Fruit fly (Drosophila melanogaster) whole organism, prepupa: Measurements from ENCODE around the gene CG13896.

Source experiments
- Blimp-1 ChIP-seq: fragments of 200-800 bp; sonication (Bioruptor generic); optimal IDR thresholded peaks from 3 replicates; lab custom pipeline; 2017; ENCODE audit warnings: missing biosample characterization, missing genetic modification characterization, mild to moderate bottlenecking, moderate library complexity, missing genetic modification reagents
- CG10669 ChIP-seq: fragments of 200-800 bp; sonication (Bioruptor generic); optimal IDR thresholded peaks from 3 replicates; lab custom pipeline; 2018; ENCODE audit warnings: missing biosample characterization, mild to moderate bottlenecking, missing genetic modification characterization, moderate library complexity
- CG11902 ChIP-seq: fragments of 200-800 bp; sonication (Bioruptor generic); optimal IDR thresholded peaks from 3 replicates; lab custom pipeline; 2016; ENCODE audit warnings: missing biosample characterization, missing genetic modification characterization
- CG15336 ChIP-seq: fragments of 200-800 bp; sonication (Bioruptor generic); IDR thresholded peaks from 2 replicates; pipeline ENCODE4 v1.3.6; 2022; ENCODE audit warnings: missing biosample characterization, missing genetic modification characterization
- CG1621 ChIP-seq: fragments of 200-800 bp; sonication (Bioruptor generic); optimal IDR thresholded peaks from 3 replicates; lab custom pipeline; 2018; ENCODE audit warnings: missing biosample characterization, mild to moderate bottlenecking, missing genetic modification characterization
- CG16779 ChIP-seq: fragments of 200-800 bp; sonication (Bioruptor generic); optimal IDR thresholded peaks from 3 replicates; lab custom pipeline; 2017; ENCODE audit warnings: missing biosample characterization, mild to moderate bottlenecking, missing genetic modification characterization
- CG3032 ChIP-seq: fragments of 200-800 bp; optimal IDR thresholded peaks from 2 replicates; lab custom pipeline; 2019; ENCODE audit warnings: missing biosample characterization, mild to moderate bottlenecking, missing genetic modification characterization, moderate library complexity
- CG32006 ChIP-seq: fragments of 200-800 bp; sonication (Bioruptor generic); optimal IDR thresholded peaks from 3 replicates; lab custom pipeline; 2017; ENCODE audit warnings: missing biosample characterization, mild to moderate bottlenecking, missing genetic modification characterization
- CG34406 ChIP-seq: fragments of 200-800 bp; sonication (Bioruptor generic); optimal IDR thresholded peaks from 3 replicates; lab custom pipeline; 2016; ENCODE audit warnings: missing biosample characterization, missing genetic modification characterization
- CG3919 ChIP-seq: fragments of 200-800 bp; sonication (Bioruptor generic); optimal IDR thresholded peaks from 3 replicates; lab custom pipeline; 2016; ENCODE audit warnings: missing biosample characterization, missing genetic modification characterization
- CG6163 ChIP-seq: fragments of 200-800 bp; sonication (Bioruptor generic); IDR thresholded peaks from 3 replicates; pipeline ENCODE4 v1.3.6; 2022; ENCODE audit warnings: missing biosample characterization, missing genetic modification characterization
- CG6276 ChIP-seq: fragments of 200-800 bp; sonication (Bioruptor generic); optimal IDR thresholded peaks from 2 replicates; lab custom pipeline; 2017; ENCODE audit warnings: missing biosample characterization, mild to moderate bottlenecking, missing genetic modification characterization
- CG6792 ChIP-seq: fragments of 200-800 bp; sonication (Bioruptor generic); optimal IDR thresholded peaks from 3 replicates; lab custom pipeline; 2016; ENCODE audit warnings: missing biosample characterization, missing genetic modification characterization
- CG6808 ChIP-seq: fragments of 200-800 bp; sonication (Bioruptor generic); optimal IDR thresholded peaks from 3 replicates; lab custom pipeline; 2017; ENCODE audit warnings: missing biosample characterization, missing genetic modification characterization, mild to moderate bottlenecking, moderate library complexity, missing genetic modification reagents
- CG7368 ChIP-seq: fragments of 200-800 bp; sonication (Bioruptor generic); optimal IDR thresholded peaks from 3 replicates; lab custom pipeline; 2016; ENCODE audit warnings: missing biosample characterization, missing genetic modification characterization
- Eip75B ChIP-seq: fragments of 200-800 bp; sonication (Bioruptor generic); optimal IDR thresholded peaks from 3 replicates; lab custom pipeline; 2016; ENCODE audit warnings: missing biosample characterization, missing genetic modification characterization
- Eip78C ChIP-seq: fragments of 200-800 bp; sonication (Bioruptor generic); peaks from one replicate; lab custom pipeline; 2016; ENCODE audit warnings: missing biosample characterization, missing genetic modification characterization
- Eip93F ChIP-seq: fragments of 200-800 bp; sonication (Bioruptor generic); optimal IDR thresholded peaks from 2 replicates; lab custom pipeline; 2016; ENCODE audit warnings: missing biosample characterization, mild to moderate bottlenecking, missing genetic modification characterization
- Ets21C ChIP-seq: fragments of 200-800 bp; sonication (Bioruptor generic); optimal IDR thresholded peaks from 3 replicates; lab custom pipeline; 2016; ENCODE audit warnings: missing biosample characterization, missing genetic modification characterization
- Gug ChIP-seq: fragments of 200-800 bp; sonication (Bioruptor generic); IDR thresholded peaks from 2 replicates; pipeline ENCODE4 v1.3.6; 2022; ENCODE audit warnings: missing biosample characterization, missing genetic modification characterization
- Hr38 ChIP-seq: sonication (Bioruptor generic); optimal IDR thresholded peaks from 2 replicates; lab custom pipeline; 2016; ENCODE audit warnings: missing biosample characterization, missing genetic modification characterization
- Hr39 ChIP-seq: fragments of 200-800 bp; sonication (Bioruptor generic); optimal IDR thresholded peaks from 2 replicates; lab custom pipeline; 2016; ENCODE audit warnings: missing biosample characterization, missing genetic modification characterization
- Hr4 ChIP-seq: fragments of 200-800 bp; sonication (Bioruptor generic); optimal IDR thresholded peaks from 3 replicates; lab custom pipeline; 2016; ENCODE audit warnings: missing biosample characterization, missing genetic modification characterization
- Lpt ChIP-seq: fragments of 200-800 bp; sonication (Bioruptor generic); optimal IDR thresholded peaks from 3 replicates; lab custom pipeline; 2016; ENCODE audit warnings: missing biosample characterization, missing genetic modification characterization
- Met ChIP-seq: fragments of 200-800 bp; sonication (Bioruptor generic); optimal IDR thresholded peaks from 3 replicates; lab custom pipeline; 2016; ENCODE audit warnings: missing biosample characterization, missing genetic modification characterization
- Sox102F ChIP-seq: fragments of 200-800 bp; sonication (Bioruptor generic); optimal IDR thresholded peaks from 2 replicates; lab custom pipeline; 2016; ENCODE audit warnings: missing biosample characterization, mild to moderate bottlenecking, missing genetic modification characterization
- Sox15 ChIP-seq: fragments of 200-800 bp; sonication (Bioruptor generic); optimal IDR thresholded peaks from 3 replicates; lab custom pipeline; 2016; ENCODE audit warnings: missing biosample characterization, missing genetic modification characterization
- cyc ChIP-seq: fragments of 200-800 bp; sonication (Bioruptor generic); optimal IDR thresholded peaks from 3 replicates; lab custom pipeline; 2016; ENCODE audit warnings: missing biosample characterization, missing genetic modification characterization
- dac ChIP-seq: fragments of 200-800 bp; sonication (Bioruptor generic); optimal IDR thresholded peaks from 2 replicates; lab custom pipeline; 2017; ENCODE audit warnings: missing biosample characterization, mild to moderate bottlenecking, missing genetic modification characterization
- dsx ChIP-seq: fragments of 200-800 bp; optimal IDR thresholded peaks from 3 replicates; lab custom pipeline; 2019; ENCODE audit warnings: missing biosample characterization, mild to moderate bottlenecking, missing genetic modification characterization, moderate library complexity; ENCODE audit not compliant: poor library complexity, severe bottlenecking
- eg ChIP-seq: fragments of 200-800 bp; sonication (Bioruptor generic); IDR thresholded peaks from 3 replicates; pipeline ENCODE4 v1.3.6; 2022; ENCODE audit warnings: missing biosample characterization, missing genetic modification characterization
- esn ChIP-seq: fragments of 200-800 bp; sonication (Bioruptor generic); optimal IDR thresholded peaks from 2 replicates; lab custom pipeline; 2016; ENCODE audit warnings: missing biosample characterization, mild to moderate bottlenecking, missing genetic modification characterization, moderate library complexity
- fd85E ChIP-seq: fragments of 200-800 bp; sonication (Bioruptor generic); optimal IDR thresholded peaks from 3 replicates; lab custom pipeline; 2016; ENCODE audit warnings: missing biosample characterization, missing genetic modification characterization
- lz ChIP-seq: fragments of 200-800 bp; sonication (Bioruptor generic); optimal IDR thresholded peaks from 3 replicates; lab custom pipeline; 2016; ENCODE audit warnings: missing biosample characterization, missing genetic modification characterization
- net ChIP-seq: fragments of 200-800 bp; sonication (Bioruptor generic); optimal IDR thresholded peaks from 3 replicates; lab custom pipeline; 2016; ENCODE audit warnings: missing biosample characterization, missing genetic modification characterization
- svp ChIP-seq: fragments of 200-800 bp; sonication (Bioruptor generic); peaks from one replicate; lab custom pipeline; 2016; ENCODE audit warnings: missing biosample characterization, missing genetic modification characterization
- vri ChIP-seq: fragments of 200-800 bp; sonication (Bioruptor generic); optimal IDR thresholded peaks from 3 replicates; lab custom pipeline; 2016; ENCODE audit warnings: missing biosample characterization, mild to moderate bottlenecking, missing genetic modification characterization

CG13896 gene

DNA sequence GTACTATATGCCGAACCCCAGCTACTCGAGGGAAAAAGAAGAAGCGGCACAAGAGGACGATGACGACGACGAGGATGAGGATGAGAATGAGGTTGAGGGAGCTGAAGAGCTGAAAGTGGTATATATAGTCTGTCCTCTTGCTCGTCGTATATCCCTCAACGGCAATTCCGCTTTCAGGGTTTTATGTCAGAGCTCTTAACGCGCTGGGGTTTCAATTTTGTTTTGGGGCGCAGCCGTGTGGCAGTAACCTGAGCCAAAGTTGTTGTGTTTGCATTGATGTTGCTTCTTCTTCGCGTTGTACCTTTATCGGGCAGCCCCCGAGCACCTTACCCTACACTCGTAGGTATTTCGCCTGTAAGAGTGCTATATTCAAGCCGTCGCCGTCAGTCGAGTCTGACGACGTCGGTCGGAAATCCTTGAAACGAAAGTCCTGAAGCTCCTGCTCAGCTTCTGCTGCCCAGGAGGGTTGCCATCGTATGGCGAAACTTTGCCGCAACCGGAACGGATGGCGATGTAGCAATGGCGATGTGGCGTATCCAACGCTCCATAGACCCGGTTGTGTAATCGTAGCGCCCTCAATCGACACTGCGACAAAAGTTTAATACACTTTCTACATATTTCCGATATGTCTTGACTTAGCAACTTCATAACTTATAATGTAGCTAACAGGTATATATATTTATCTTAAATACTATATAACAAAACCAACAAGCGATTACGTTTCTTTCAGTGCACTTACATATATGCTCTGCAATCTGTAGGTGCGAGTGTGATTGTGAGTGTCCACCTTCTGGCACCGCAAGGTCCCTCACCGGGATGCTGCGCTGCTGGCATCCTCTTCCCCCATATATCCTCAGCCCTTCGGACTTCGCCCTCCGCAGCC, 6.7 kb downstream of the CG13896 start (continued):
- no peak for TF ChIP-seq dac (GFP tag; lab: Kevin White, UChicago)
- TF ChIP-seq vri (GFP tag; lab: Kevin White, UChicago) = no peak
- peak; percentile 4 for TF ChIP-seq Hr39 (GFP tag; lab: Kevin White, UChicago)
- TF ChIP-seq Hr4 (GFP tag; lab: Kevin White, UChicago) = peak; percentile 48
- peak; percentile 52 for TF ChIP-seq CG10669
- no peak for TF ChIP-seq Hr38 (GFP tag; lab: Kevin White, UChicago)
- TF ChIP-seq CG6792 (GFP tag; lab: Kevin White, UChicago) = peak; percentile 32
- no peak for TF ChIP-seq Blimp-1 (GFP tag; lab: Kevin White, UChicago)
- peak; percentile 34 for TF ChIP-seq CG1621 (tag; lab: Kevin White, UChicago)
- TF ChIP-seq CG6163 (GFP tag; lab: Robert Waterston, UW) = peak; percentile 63; the same call in 2 of the 3 replicates

- 0 out of 2 replicates have a peak, but pooled peaks have one; percentile 12 for TF ChIP-seq CG15336 (GFP tag; lab: Robert Waterston, UW)
- no peak for TF ChIP-seq CG3919 (GFP tag; lab: Kevin White, UChicago)
- TF ChIP-seq CG34406 (GFP tag; lab: Kevin White, UChicago) = no peak
- peak; percentile 47 for TF ChIP-seq svp (GFP tag; lab: Kevin White, UChicago)
- TF ChIP-seq Eip78C (GFP tag; lab: Kevin White, UChicago) = peak; percentile 18
- no peak for TF ChIP-seq CG32006 (GFP tag; lab: Kevin White, UChicago)
Measured at dm6 chr3L:703160-703793, 8.4 kb downstream of the CG13896 start.

dm6 chr3L:701798-702635, 9.6 kb downstream of the CG13896 start:
- TF ChIP-seq CG6792 (GFP tag; lab: Kevin White, UChicago) = no peak
- TF ChIP-seq svp (GFP tag; lab: Kevin White, UChicago) = peak; percentile 69
- TF ChIP-seq Eip78C (GFP tag; lab: Kevin White, UChicago) = peak; percentile 28
- TF ChIP-seq Hr38 (GFP tag; lab: Kevin White, UChicago) = no peak

dm6 chr3L:700160-700917, 11.3 kb downstream of the CG13896 start:
- TF ChIP-seq cyc (GFP tag; lab: Kevin White, UChicago) (no peak), Hr39 (GFP tag; lab: Kevin White, UChicago) (no peak), lz (no peak), Lpt (GFP tag; lab: Kevin White, UChicago) (no peak), CG7368 (GFP tag; lab: Kevin White, UChicago) (no peak), CG6792 (GFP tag; lab: Kevin White, UChicago) (no peak), CG6276 (peak; percentile 62), Hr38 (GFP tag; lab: Kevin White, UChicago) (no peak), Sox15 (GFP tag; lab: Kevin White, UChicago) (no peak), CG32006 (GFP tag; lab: Kevin White, UChicago) (peak; percentile 39), Eip93F (GFP tag; lab: Kevin White, UChicago) (no peak), fd85E (GFP tag; lab: Kevin White, UChicago) (no peak), Met (GFP tag; lab: Kevin White, UChicago) (peak; percentile 44), CG11902 (GFP tag; lab: Kevin White, UChicago) (no peak), dsx (GFP tag; lab: Kevin White, UChicago) (no peak), net (no peak), Blimp-1 (GFP tag; lab: Kevin White, UChicago) (no peak), eg (GFP tag; lab: Robert Waterston, UW) (peak; percentile 71), CG6808 (GFP tag; lab: Kevin White, UChicago) (peak; percentile 36), svp (GFP tag; lab: Kevin White, UChicago) (peak; percentile 55), CG16779 (tag; lab: Kevin White, UChicago) (peak; percentile 3), Eip75B (GFP tag; lab: Kevin White, UChicago) (no peak), esn (GFP tag; lab: Kevin White, UChicago) (peak; percentile 44), Gug (GFP tag; lab: Robert Waterston, UW) (no peak), vri (GFP tag; lab: Kevin White, UChicago) (peak; percentile 10), Hr4 (GFP tag; lab: Kevin White, UChicago) (peak; percentile 29), Sox102F (GFP tag; lab: Kevin White, UChicago) (peak; percentile 43), dac (GFP tag; lab: Kevin White, UChicago) (no peak), CG3032 (peak; percentile 20), Ets21C (GFP tag; lab: Kevin White, UChicago) (no peak)
